Fruit fly (Drosophila melanogaster): ENCODE data around the gene Cpr78Cc.

dm6 chr3L:21254524-21254972, 45.8 kb upstream of the Cpr78Cc start:
- no peak for TF ChIP-seq lab (GFP tag; optimal IDR thresholded peaks at IDR 0.05)
- no peak for TF ChIP-seq dmrt99B (tag; optimal IDR thresholded peaks at IDR 0.05)
- TF ChIP-seq knrl (GFP tag; IDR thresholded peaks at IDR 0.05; ENCODE audit: partially characterized antibody), result no peak
- no peak for TF ChIP-seq lola (GFP tag; optimal IDR thresholded peaks at IDR 0.05)
- no peak for TF ChIP-seq sob (GFP tag; IDR thresholded peaks at IDR 0.05)
- no peak for TF ChIP-seq pan (optimal IDR thresholded peaks at IDR 0.05)
- no peak for TF ChIP-seq pan (GFP tag; optimal IDR thresholded peaks at IDR 0.05 in 1 of 2, IDR thresholded peaks at IDR 0.05 in 1 of 2)
